Worm (Caenorhabditis elegans) whole organism, L3 larva: Measurements from ENCODE around the gene fbxb-79.
"Not testable (repeated sequence)": the region's sequence is repeated elsewhere in the genome, so short reads cannot be mapped to it uniquely, and the experiment has no call there.

ENCODE experiments used
- ama-1 ChIP-seq: fragments of 150-350 bp; optimal IDR thresholded peaks from 2 replicates; lab custom pipeline; 2018
- egl-27 ChIP-seq: sonication (generic microtip); optimal IDR thresholded peaks from 4 replicates; lab custom pipeline; 2017; ENCODE audit warnings: missing biosample characterization, missing genetic modification reagents, missing genetic modification characterization
- elt-1 ChIP-seq: fragments of 150-350 bp; optimal IDR thresholded peaks from 2 replicates; lab custom pipeline; 2014; ENCODE audit warnings: missing biosample characterization, missing genetic modification characterization
- elt-2 ChIP-seq: sonication (generic microtip); optimal IDR thresholded peaks from 2 replicates; lab custom pipeline; 2016; ENCODE audit warnings: missing genetic modification reagents, mild to moderate bottlenecking, missing genetic modification characterization, missing compliant biosample characterization
- hmg-11 ChIP-seq: sonication (generic microtip); optimal IDR thresholded peaks from 2 replicates; lab custom pipeline; 2016; ENCODE audit warnings: missing genetic modification characterization, missing compliant biosample characterization
- jun-1 ChIP-seq: fragments of 150-350 bp; optimal IDR thresholded peaks from 2 replicates; lab custom pipeline; 2014; ENCODE audit warnings: missing biosample characterization, missing genetic modification reagents, missing genetic modification characterization
- lin-15B ChIP-seq: fragments of 150-350 bp; optimal IDR thresholded peaks from 2 replicates; lab custom pipeline; 2014; ENCODE audit warnings: missing biosample characterization, missing genetic modification characterization
- mdl-1 ChIP-seq: fragments of 150-350 bp; optimal IDR thresholded peaks from 2 replicates; lab custom pipeline; 2014; ENCODE audit warnings: missing biosample characterization, missing genetic modification characterization
- nhr-11 ChIP-seq: fragments of 150-350 bp; optimal IDR thresholded peaks from 2 replicates; lab custom pipeline; 2014; ENCODE audit warnings: missing biosample characterization, missing genetic modification characterization
- nhr-77 ChIP-seq: fragments of 150-350 bp; optimal IDR thresholded peaks from 2 replicates; lab custom pipeline; 2014; ENCODE audit warnings: missing biosample characterization, missing genetic modification characterization
- unc-62 ChIP-seq: fragments of 150-350 bp; sonication (generic microtip); optimal IDR thresholded peaks from 4 replicates; lab custom pipeline; 2014; ENCODE audit warnings: missing biosample characterization, missing genetic modification reagents, missing genetic modification characterization
- zag-1 ChIP-seq: fragments of 150-350 bp; optimal IDR thresholded peaks from 2 replicates; lab custom pipeline; 2014; ENCODE audit warnings: missing biosample characterization, missing genetic modification characterization
- ztf-11 ChIP-seq: fragments of 150-350 bp; optimal IDR thresholded peaks from 2 replicates; lab custom pipeline; 2014; ENCODE audit warnings: missing biosample characterization, missing genetic modification characterization

DNA sequence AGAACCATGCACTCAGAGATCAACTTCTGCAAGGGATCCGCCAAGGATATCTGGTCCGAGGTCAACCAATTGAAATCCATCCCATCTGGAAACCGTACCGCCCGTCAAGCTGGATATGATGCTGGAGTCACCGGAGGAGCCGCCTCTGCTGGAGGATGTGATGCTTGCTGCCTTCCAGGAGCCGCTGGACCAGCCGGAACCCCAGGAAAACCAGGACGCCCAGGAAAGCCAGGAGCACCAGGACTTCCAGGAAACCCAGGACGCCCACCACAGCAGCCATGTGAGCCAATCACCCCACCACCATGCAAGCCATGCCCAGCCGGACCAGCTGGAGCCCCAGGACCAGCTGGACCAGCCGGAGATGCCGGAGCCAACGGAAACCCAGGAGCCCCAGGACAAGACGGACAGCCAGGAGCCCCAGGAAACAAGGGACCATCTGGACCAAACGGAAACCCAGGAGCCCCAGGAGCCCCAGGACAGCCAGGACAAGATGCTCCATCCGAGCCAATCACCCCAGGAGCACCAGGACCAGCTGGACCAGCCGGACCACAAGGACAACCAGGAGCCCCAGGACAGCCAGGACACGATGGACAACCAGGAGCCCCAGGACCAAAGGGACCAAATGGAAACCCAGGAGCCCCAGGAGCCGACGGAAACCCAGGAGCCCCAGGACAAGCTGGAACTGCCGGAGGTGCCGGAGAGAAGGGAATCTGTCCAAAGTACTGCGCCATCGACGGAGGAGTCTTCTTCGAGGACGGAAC, 36.6 kb upstream of the fbxb-79 start:
- not testable (repeated sequence) for TF ChIP-seq nhr-11 (tag; lab: Kevin White, UChicago); elt-1 (tag; lab: Kevin White, UChicago); unc-62; ztf-11; ama-1; hmg-11 (tag; lab: Kevin White, UChicago); egl-27 (tag; lab: Kevin White, UChicago); lin-15B; zag-1 (tag; lab: Kevin White, UChicago); elt-2 (tag; lab: Kevin White, UChicago); jun-1 (tag; lab: Kevin White, UChicago); nhr-77 (tag; lab: Kevin White, UChicago); mdl-1 (tag; lab: Kevin White, UChicago)
